Fruit fly (Drosophila melanogaster) whole organism, larva: Measurements from ENCODE around the gene Elys.
A peak's percentile ranks its signal among the peaks of the same experiment; 100 is the strongest.

Experiments
- noc ChIP-seq: fragments of 200-800 bp; sonication (Bioruptor generic); optimal IDR thresholded peaks from 3 replicates; lab custom pipeline; 2019; ENCODE audit warnings: missing biosample characterization, mild to moderate bottlenecking, missing genetic modification characterization, moderate library complexity

Elys gene

dm6 chrX:19651757-19652419 lies at the start of gene Elys, which contains the start of gene Ranbp21:
Gene Elys (plus strand): TSS chrX:19652305.
Gene Ranbp21 (minus strand): TSS chrX:19652269.
- no peak for TF ChIP-seq noc

- no peak for TF ChIP-seq noc
Observed at dm6 chrX:19602483-19602882, 49.6 kb upstream of the Elys start.

DNA sequence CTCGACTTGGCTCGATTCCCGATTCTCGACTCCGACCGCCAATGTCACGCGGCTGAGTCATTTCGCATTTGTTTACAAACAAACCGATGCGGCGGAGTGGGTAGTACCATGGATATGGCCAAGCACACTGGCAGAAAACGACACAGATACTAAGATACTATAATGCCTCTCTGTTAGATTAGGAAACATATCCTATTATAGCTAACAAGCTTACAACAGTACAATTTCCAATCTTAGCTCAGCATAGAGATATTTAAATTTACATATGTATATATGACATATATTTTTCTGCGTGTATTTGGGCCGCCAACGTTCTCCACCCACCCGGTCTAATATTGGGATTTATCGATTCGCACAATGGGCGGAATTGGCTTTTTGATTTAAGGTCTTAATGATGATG lies 48.2 kb upstream of the Elys start:
- peak; percentile 66 for TF ChIP-seq noc

dm6 chrX:19604997-19605396 lies 47.1 kb upstream of the Elys start, which contains the start of gene CG14207:
Gene CG14207 (plus strand): TSS chrX:19605199.
- peak; percentile 44 for TF ChIP-seq noc

DNA sequence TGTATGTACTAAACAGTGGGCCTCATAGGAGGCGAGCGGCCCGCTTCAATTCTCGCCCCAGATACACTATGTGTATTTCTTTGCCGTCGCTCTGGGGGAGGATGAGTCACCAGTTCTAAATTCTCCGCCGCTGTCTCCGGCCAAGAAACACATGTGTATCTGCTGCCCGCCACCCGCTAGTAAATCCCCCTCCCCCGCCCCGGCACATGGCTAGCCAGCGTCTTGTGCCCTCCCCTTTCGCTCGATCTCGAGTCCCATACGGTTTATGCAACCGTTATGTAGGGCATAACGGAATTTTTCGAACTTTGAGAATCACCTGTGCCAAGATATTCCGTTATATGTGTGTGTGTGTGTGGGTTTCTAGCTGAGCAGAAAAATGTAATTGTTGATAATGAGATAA lies 46.2 kb upstream of the Elys start:
- TF ChIP-seq noc: no peak

DNA sequence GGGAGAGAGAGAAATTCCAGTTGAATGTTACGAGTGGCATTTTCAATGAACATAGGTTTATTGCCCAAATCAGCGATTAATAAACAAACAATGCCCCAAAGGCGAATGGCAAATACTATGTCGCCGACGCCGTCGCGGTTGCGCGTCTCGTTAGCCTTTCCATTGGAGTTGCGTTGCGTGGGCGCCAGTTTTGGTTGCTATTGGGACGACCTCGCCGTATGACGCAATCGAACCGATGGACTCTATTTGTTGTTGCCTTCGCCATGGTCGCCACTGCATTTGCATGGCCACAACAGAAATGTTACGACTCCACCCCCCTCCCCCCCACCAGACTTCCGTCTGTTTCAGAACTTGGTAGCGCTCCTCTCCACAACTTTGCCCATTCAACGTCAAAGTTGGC lies 45.5 kb upstream of the Elys start:
- no peak for TF ChIP-seq noc

- TF ChIP-seq noc: no peak
Observed at dm6 chrX:19606971-19607370, 45.1 kb upstream of the Elys start.

DNA sequence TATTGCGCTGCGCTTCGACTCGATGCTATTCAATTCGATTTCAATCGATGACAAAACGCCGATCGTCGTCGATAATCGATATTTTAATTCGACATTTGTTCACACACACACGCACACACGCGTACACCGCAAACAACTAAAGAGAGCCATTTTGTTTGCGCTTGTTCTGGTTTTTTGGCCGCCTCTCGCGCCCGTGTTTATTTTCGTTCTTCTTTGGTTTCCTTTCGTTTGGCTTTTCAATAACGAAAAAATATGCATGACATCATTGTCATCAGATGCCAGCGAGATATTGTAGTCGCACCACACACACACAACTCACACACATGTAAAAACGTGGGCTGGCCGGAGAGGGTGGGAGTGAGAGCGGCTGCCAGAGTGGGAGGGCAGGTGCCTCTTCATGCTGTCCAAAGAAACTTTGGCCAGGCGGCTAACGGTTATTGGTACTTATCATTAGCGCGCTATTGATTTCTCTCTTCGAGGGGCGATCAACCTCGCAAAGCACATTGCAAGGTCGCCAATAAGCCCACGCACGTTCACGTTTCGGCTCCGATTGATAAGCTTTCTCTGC lies 44.0 kb upstream of the Elys start:
- TF ChIP-seq noc: peak; percentile 57

DNA sequence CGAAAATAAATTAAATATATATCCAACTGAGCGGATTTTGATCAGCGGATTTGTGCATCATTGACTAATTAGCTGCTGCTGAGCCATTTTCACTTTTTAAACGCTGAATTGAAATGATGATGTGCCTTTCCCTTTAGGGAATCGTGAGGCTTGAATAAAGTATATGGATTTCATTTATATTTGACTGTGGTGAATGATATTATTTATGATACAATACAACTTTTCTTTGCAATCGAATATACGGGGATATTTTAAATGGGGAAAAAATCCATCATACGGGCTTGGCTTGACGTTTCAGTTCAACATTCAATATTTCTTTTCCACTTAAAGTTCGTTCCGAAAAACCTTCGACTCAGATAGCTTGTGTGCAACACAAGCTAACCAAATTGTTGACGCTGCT lies 40.9 kb upstream of the Elys start, which contains the start of the genes Shawn and Tyler:
Shawn (plus strand) TSS at position 301 of the 400 bp plus-strand sequence.
Tyler (plus strand) TSS at position 301 of the 400 bp plus-strand sequence.
- TF ChIP-seq noc: no peak

DNA sequence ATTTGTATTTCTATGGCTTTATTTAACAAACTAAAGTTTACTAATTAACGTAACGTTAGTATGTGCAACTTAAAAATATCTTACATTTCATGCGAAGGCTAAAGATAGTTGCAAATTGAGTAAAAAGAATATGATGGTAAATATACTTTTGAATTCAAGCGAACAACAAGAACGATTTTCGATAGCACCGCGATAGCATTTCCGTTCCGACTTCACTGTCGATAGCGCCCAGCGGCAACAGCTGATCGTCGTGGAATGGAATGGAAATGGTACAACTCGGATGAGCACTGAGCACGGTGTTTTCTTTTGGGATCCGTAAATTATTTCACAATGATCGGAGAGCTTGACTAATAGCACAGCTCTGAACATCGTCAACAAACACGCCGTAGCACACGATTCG lies 38.6 kb upstream of the Elys start:
- TF ChIP-seq noc: no peak

DNA sequence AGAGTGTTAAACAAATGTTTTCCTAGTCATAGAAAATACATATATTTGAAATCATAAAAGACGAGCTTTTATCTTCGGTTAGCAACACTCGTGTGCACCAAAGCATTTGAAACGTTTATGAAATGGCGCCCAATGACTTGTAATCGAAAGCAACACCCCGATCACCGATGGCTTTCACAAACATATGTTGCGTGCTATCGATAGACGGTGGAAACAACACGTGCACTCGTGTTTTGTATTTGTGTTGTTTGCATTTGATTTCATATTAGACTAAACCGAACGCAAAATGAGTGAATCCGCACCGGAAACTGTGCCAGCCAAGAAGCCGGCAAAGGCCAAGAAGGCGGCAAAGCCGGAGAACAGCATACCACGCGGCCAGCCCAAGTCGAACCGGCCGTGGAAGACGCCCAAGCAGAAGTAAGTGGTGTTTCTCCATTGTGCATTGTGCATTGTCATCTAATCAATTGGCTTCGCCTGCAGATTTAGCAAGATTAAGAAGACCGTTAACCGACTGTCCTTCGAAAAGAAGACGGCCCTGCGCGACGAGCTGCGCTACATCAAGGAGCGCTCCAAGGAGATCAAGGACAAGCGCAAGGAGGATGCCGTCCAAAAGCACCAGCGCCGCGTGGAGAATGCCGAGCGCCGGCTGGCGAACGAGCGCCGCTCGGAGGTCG lies 36.0 kb upstream of the Elys start, which contains the start of gene CG14210:
CG14210 (plus strand) TSS at position 207 of the 674 bp plus-strand sequence.
- TF ChIP-seq noc: no peak

DNA sequence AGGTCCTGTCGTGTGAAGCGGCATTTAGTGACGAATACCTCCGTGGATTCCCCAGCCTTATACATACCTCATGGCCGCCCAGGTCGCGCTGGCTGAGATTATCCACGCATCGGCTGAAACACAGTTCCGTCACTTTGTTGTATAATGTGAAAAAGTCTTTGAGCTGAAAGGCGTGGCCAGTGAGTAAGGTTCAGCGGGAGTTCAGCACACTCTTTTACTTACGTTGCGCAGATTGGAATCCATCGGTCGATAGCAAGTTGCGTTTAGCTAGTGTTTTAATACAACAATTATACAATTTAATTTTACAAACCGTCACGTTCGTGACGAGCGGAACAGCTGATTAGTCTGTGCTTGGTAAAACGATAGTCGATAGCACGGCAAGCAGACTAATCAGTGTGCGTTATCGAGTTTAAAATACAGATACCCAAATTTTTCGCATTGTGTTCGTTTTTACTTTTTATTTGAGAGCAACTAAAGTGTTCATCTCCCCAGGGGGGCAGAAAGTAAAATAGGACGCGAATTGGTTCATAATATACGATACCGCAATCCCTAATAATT lies 33.8 kb upstream of the Elys start, which contains the start of the genes Pstk and Tim9b:
Pstk (minus strand) TSS at position 355 of the 558 bp plus-strand sequence.
Tim9b (minus strand) TSS at position 355 of the 558 bp plus-strand sequence.
- TF ChIP-seq noc: no peak

dm6 chrX:19621145-19621544 lies 31.0 kb upstream of the Elys start, which contains the start of gene CG14221:
Gene CG14221 (minus strand): TSS chrX:19621245.
- no peak for TF ChIP-seq noc

DNA sequence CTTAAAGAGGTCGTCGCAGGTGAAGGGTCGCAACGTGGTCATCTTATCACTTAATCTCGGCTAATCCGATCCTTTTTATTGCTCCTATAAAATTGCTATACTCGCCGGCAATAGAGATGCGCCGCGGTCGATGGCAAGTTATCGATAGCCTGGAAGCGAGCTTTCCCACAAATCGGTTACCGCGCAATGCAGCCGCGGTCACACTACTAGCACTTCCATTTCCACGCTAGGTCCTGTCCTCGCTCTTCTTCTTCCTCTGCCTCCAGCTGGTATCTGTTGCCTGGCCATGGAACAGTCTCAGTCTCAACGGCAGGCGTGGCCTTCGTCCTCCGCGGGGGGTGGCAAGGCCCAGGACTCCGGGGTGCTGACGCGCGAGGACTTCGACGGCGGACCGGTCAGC lies 29.2 kb upstream of the Elys start, which contains the start of the genes Naa20A and MKP-4:
Naa20A (minus strand) TSS at position 151 of the 400 bp plus-strand sequence.
MKP-4 (plus strand) TSS at position 191 of the 400 bp plus-strand sequence.
- no peak for TF ChIP-seq noc

DNA sequence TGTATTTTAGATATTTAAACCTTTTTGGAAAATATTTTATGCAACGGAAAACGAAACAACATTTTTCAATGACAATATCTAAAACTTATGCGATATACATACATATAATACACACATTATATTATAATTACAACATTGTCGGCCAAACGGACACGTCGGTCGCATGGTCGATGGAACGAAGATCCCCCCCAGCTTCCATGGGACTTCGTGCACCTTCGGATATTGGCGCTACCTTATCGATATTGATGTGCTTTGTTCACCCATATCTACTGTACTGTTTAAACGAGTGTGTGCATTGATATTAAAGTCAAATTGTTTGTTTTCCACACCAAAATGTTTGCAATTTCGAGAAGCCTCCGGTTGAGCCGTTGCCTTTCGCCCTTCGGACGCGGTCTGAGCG lies 26.7 kb upstream of the Elys start, which contains the start of gene CG14212:
CG14212 (plus strand) TSS at position 301 of the 400 bp plus-strand sequence.
- no peak for TF ChIP-seq noc

- no peak for TF ChIP-seq noc
Observed at dm6 chrX:19631365-19631832, 20.7 kb upstream of the Elys start.
